Fruit fly (Drosophila melanogaster) whole organism, prepupa: Measurements from ENCODE around the gene ppk18.

Experiments
- Blimp-1 ChIP-seq: fragments of 200-800 bp; sonication (Bioruptor generic); optimal IDR thresholded peaks from 3 replicates; lab custom pipeline; 2017; ENCODE audit warnings: missing biosample characterization, missing genetic modification characterization, mild to moderate bottlenecking, moderate library complexity, missing genetic modification reagents
- CG10631 ChIP-seq: fragments of 200-800 bp; sonication (Bioruptor generic); optimal IDR thresholded peaks from 2 replicates; lab custom pipeline; 2016; ENCODE audit warnings: missing biosample characterization, missing genetic modification characterization
- CG10669 ChIP-seq: fragments of 200-800 bp; sonication (Bioruptor generic); optimal IDR thresholded peaks from 3 replicates; lab custom pipeline; 2018; ENCODE audit warnings: missing biosample characterization, mild to moderate bottlenecking, missing genetic modification characterization, moderate library complexity
- CG11294 ChIP-seq: fragments of 200-800 bp; sonication (Bioruptor generic); IDR thresholded peaks from 2 replicates; pipeline ENCODE4 v1.3.6; 2022; ENCODE audit warnings: missing biosample characterization, missing genetic modification characterization
- CG3032 ChIP-seq: fragments of 200-800 bp; optimal IDR thresholded peaks from 2 replicates; lab custom pipeline; 2019; ENCODE audit warnings: missing biosample characterization, mild to moderate bottlenecking, missing genetic modification characterization, moderate library complexity
- CG34406 ChIP-seq: fragments of 200-800 bp; sonication (Bioruptor generic); optimal IDR thresholded peaks from 3 replicates; lab custom pipeline; 2016; ENCODE audit warnings: missing biosample characterization, missing genetic modification characterization
- CG8319 ChIP-seq: fragments of 200-800 bp; sonication (Bioruptor generic); optimal IDR thresholded peaks from 3 replicates; lab custom pipeline; 2016; ENCODE audit warnings: missing biosample characterization, missing genetic modification characterization
- Hr39 ChIP-seq: fragments of 200-800 bp; sonication (Bioruptor generic); optimal IDR thresholded peaks from 2 replicates; lab custom pipeline; 2016; ENCODE audit warnings: missing biosample characterization, missing genetic modification characterization
- Hr4 ChIP-seq: fragments of 200-800 bp; sonication (Bioruptor generic); optimal IDR thresholded peaks from 3 replicates; lab custom pipeline; 2016; ENCODE audit warnings: missing biosample characterization, missing genetic modification characterization
- Lpt ChIP-seq: fragments of 200-800 bp; sonication (Bioruptor generic); optimal IDR thresholded peaks from 3 replicates; lab custom pipeline; 2016; ENCODE audit warnings: missing biosample characterization, missing genetic modification characterization
- OdsH ChIP-seq: fragments of 200-800 bp; sonication (Bioruptor generic); optimal IDR thresholded peaks from 3 replicates; lab custom pipeline; 2016; ENCODE audit warnings: missing biosample characterization, missing genetic modification characterization
- spab ChIP-seq: fragments of 200-800 bp; sonication (Bioruptor generic); optimal IDR thresholded peaks from 2 replicates; lab custom pipeline; 2017; ENCODE audit warnings: missing biosample characterization, mild to moderate bottlenecking, missing genetic modification characterization, missing genetic modification reagents

- no peak for TF ChIP-seq CG10669 (GFP tag; lab: Kevin White, UChicago)
- no peak for TF ChIP-seq Hr4
- no peak for TF ChIP-seq spab (GFP tag; lab: Kevin White, UChicago)
- TF ChIP-seq CG3032 (tag; lab: Kevin White, UChicago), result peak; percentile 48
- no peak for TF ChIP-seq Lpt
- no peak for TF ChIP-seq OdsH (GFP tag; lab: Kevin White, UChicago)
- TF ChIP-seq Blimp-1 (GFP tag; lab: Kevin White, UChicago), result no peak
- peak; percentile 48 for TF ChIP-seq Hr39 (GFP tag; lab: Kevin White, UChicago)
- TF ChIP-seq CG34406 (GFP tag; lab: Kevin White, UChicago), result no peak
- peak; percentile 62 for TF ChIP-seq CG10631
- TF ChIP-seq CG11294 (GFP tag; lab: Robert Waterston, UW), result 0 out of 2 replicates have a peak, but pooled peaks have one; percentile 10
- TF ChIP-seq CG8319 (GFP tag; lab: Kevin White, UChicago), result no peak
Measured at dm6 chr2L:9758856-9759255, 11.9 kb downstream of the ppk18 start.
